Worm (Caenorhabditis elegans) whole organism, L3 larva: ENCODE data around the gene F12F6.7.

Experiments used
- R02D3.7 ChIP-seq: fragments of 150-350 bp; optimal IDR thresholded peaks from 2 replicates; lab custom pipeline; 2014; ENCODE audit warnings: missing biosample characterization, missing genetic modification characterization
- ZK546.5 ChIP-seq: sonication (generic microtip); optimal IDR thresholded peaks from 2 replicates; lab custom pipeline; 2017; ENCODE audit warnings: missing biosample characterization, missing genetic modification characterization
- aly-2 ChIP-seq: fragments of 150-350 bp; optimal IDR thresholded peaks from 2 replicates; lab custom pipeline; 2014; ENCODE audit warnings: missing biosample characterization, missing genetic modification characterization
- ama-1 ChIP-seq: fragments of 150-350 bp; optimal IDR thresholded peaks from 2 replicates; lab custom pipeline; 2018
- ceh-16 ChIP-seq: sonication (generic microtip); optimal IDR thresholded peaks from 2 replicates; lab custom pipeline; 2017; ENCODE audit warnings: missing biosample characterization, missing genetic modification characterization
- ceh-28 ChIP-seq: fragments of 150-350 bp; optimal IDR thresholded peaks from 2 replicates; lab custom pipeline; 2014; ENCODE audit warnings: missing biosample characterization, missing genetic modification reagents, missing genetic modification characterization
- ceh-82 ChIP-seq: fragments of 150-350 bp; optimal IDR thresholded peaks from 2 replicates; lab custom pipeline; 2014; ENCODE audit warnings: missing biosample characterization, missing genetic modification characterization
- ceh-9 ChIP-seq: sonication (generic microtip); optimal IDR thresholded peaks from 2 replicates; lab custom pipeline; 2018; ENCODE audit warnings: missing biosample characterization, missing genetic modification characterization
- daf-12 ChIP-seq: fragments of 150-350 bp; optimal IDR thresholded peaks from 2 replicates; lab custom pipeline; 2014; ENCODE audit warnings: missing biosample characterization, missing genetic modification reagents, missing genetic modification characterization
- egl-27 ChIP-seq: sonication (generic microtip); optimal IDR thresholded peaks from 4 replicates; lab custom pipeline; 2017; ENCODE audit warnings: missing biosample characterization, missing genetic modification reagents, missing genetic modification characterization
- egl-5 ChIP-seq: fragments of 150-350 bp; optimal IDR thresholded peaks from 2 replicates; lab custom pipeline; 2017; ENCODE audit warnings: missing biosample characterization, missing genetic modification reagents, missing genetic modification characterization, inconsistent platforms
- elt-1 ChIP-seq: fragments of 150-350 bp; optimal IDR thresholded peaks from 2 replicates; lab custom pipeline; 2014; ENCODE audit warnings: missing biosample characterization, missing genetic modification characterization
- elt-2 ChIP-seq: sonication (generic microtip); optimal IDR thresholded peaks from 2 replicates; lab custom pipeline; 2016; ENCODE audit warnings: missing genetic modification reagents, mild to moderate bottlenecking, missing genetic modification characterization, missing compliant biosample characterization
- elt-3 ChIP-seq, 3 experiments: fragments of 150-350 bp in 1 of 3; sonication (generic microtip) in 2 of 3; optimal IDR thresholded peaks; 2 replicates in 2 of 3; 4 replicates in 1 of 3; lab custom pipeline; 2014 to 2017; ENCODE audit warnings: missing biosample characterization in 3 of 3, missing genetic modification characterization in 3 of 3
- fkh-10 ChIP-seq: sonication (generic microtip); optimal IDR thresholded peaks from 2 replicates; lab custom pipeline; 2017; ENCODE audit warnings: missing biosample characterization, missing genetic modification reagents, missing genetic modification characterization
- fkh-2 ChIP-seq: fragments of 150-350 bp; optimal IDR thresholded peaks from 2 replicates; lab custom pipeline; 2014; ENCODE audit warnings: missing biosample characterization, missing genetic modification reagents, missing genetic modification characterization
- fos-1 ChIP-seq: fragments of 150-350 bp; optimal IDR thresholded peaks from 2 replicates; lab custom pipeline; 2014; ENCODE audit warnings: missing biosample characterization, missing genetic modification characterization
- hmg-11 ChIP-seq: sonication (generic microtip); optimal IDR thresholded peaks from 2 replicates; lab custom pipeline; 2016; ENCODE audit warnings: missing genetic modification characterization, missing compliant biosample characterization
- jun-1 ChIP-seq: fragments of 150-350 bp; optimal IDR thresholded peaks from 2 replicates; lab custom pipeline; 2014; ENCODE audit warnings: missing biosample characterization, missing genetic modification reagents, missing genetic modification characterization
- lin-15B ChIP-seq: fragments of 150-350 bp; optimal IDR thresholded peaks from 2 replicates; lab custom pipeline; 2014; ENCODE audit warnings: missing biosample characterization, missing genetic modification characterization
- lin-39 ChIP-seq: fragments of 150-350 bp; optimal IDR thresholded peaks from 2 replicates; lab custom pipeline; 2018; ENCODE audit warnings: missing biosample characterization, missing genetic modification reagents, missing genetic modification characterization
- lsy-12 ChIP-seq: sonication (generic microtip); optimal IDR thresholded peaks from 2 replicates; lab custom pipeline; 2016; ENCODE audit warnings: mild to moderate bottlenecking, missing genetic modification characterization, missing compliant biosample characterization
- mdl-1 ChIP-seq: fragments of 150-350 bp; optimal IDR thresholded peaks from 2 replicates; lab custom pipeline; 2014; ENCODE audit warnings: missing biosample characterization, missing genetic modification characterization
- mml-1 ChIP-seq: fragments of 150-350 bp; sonication (generic microtip); optimal IDR thresholded peaks from 3 replicates; lab custom pipeline; 2014; ENCODE audit warnings: missing biosample characterization, missing genetic modification characterization
- nfya-1 ChIP-seq: sonication (generic microtip); optimal IDR thresholded peaks from 2 replicates; lab custom pipeline; 2017; ENCODE audit warnings: missing genetic modification characterization, mild to moderate bottlenecking, missing compliant biosample characterization, antibody characterized with exemption, moderate library complexity; ENCODE audit not compliant: insufficient read depth
- nhr-11 ChIP-seq: fragments of 150-350 bp; optimal IDR thresholded peaks from 2 replicates; lab custom pipeline; 2014; ENCODE audit warnings: missing biosample characterization, missing genetic modification characterization
- nhr-12 ChIP-seq: fragments of 150-350 bp; optimal IDR thresholded peaks from 2 replicates; lab custom pipeline; 2014; ENCODE audit warnings: missing biosample characterization, missing genetic modification characterization
- nhr-23 ChIP-seq: fragments of 150-350 bp; optimal IDR thresholded peaks from 2 replicates; lab custom pipeline; 2014; ENCODE audit warnings: missing biosample characterization, missing genetic modification reagents, missing genetic modification characterization
- nhr-237 ChIP-seq: fragments of 150-350 bp; optimal IDR thresholded peaks from 2 replicates; lab custom pipeline; 2014; ENCODE audit warnings: missing biosample characterization, missing genetic modification characterization
- nhr-25 ChIP-seq: sonication (generic microtip); optimal IDR thresholded peaks from 2 replicates; lab custom pipeline; 2017; ENCODE audit warnings: missing biosample characterization, missing genetic modification characterization
- nhr-28 ChIP-seq: fragments of 150-350 bp; optimal IDR thresholded peaks from 2 replicates; lab custom pipeline; 2014; ENCODE audit warnings: missing biosample characterization, missing genetic modification characterization
- nhr-43 ChIP-seq: sonication (generic microtip); optimal IDR thresholded peaks from 2 replicates; lab custom pipeline; 2016; ENCODE audit warnings: mild to moderate bottlenecking, missing genetic modification characterization, missing compliant biosample characterization; ENCODE audit not compliant: poor library complexity, severe bottlenecking
- nhr-67 ChIP-seq: fragments of 150-350 bp; optimal IDR thresholded peaks from 2 replicates; lab custom pipeline; 2014; ENCODE audit warnings: missing biosample characterization, missing genetic modification characterization
- nhr-76 ChIP-seq: fragments of 150-350 bp; sonication (generic microtip); optimal IDR thresholded peaks from 5 replicates; lab custom pipeline; 2014; ENCODE audit warnings: missing biosample characterization, missing genetic modification characterization
- nhr-77 ChIP-seq: fragments of 150-350 bp; optimal IDR thresholded peaks from 2 replicates; lab custom pipeline; 2014; ENCODE audit warnings: missing biosample characterization, missing genetic modification characterization
- sea-2 ChIP-seq: fragments of 150-350 bp; sonication (generic microtip); optimal IDR thresholded peaks from 4 replicates; lab custom pipeline; 2014; ENCODE audit warnings: missing biosample characterization, missing genetic modification reagents, missing genetic modification characterization
- skn-1 ChIP-seq: fragments of 150-350 bp; optimal IDR thresholded peaks from 2 replicates; lab custom pipeline; 2014; ENCODE audit warnings: missing biosample characterization, missing genetic modification characterization
- snpc-4 ChIP-seq: fragments of 150-350 bp; optimal IDR thresholded peaks from 2 replicates; lab custom pipeline; 2014; ENCODE audit warnings: missing biosample characterization, missing genetic modification characterization
- unc-39 ChIP-seq: sonication (generic microtip); optimal IDR thresholded peaks from 4 replicates; lab custom pipeline; 2017; ENCODE audit warnings: missing biosample characterization, missing genetic modification characterization
- unc-62 ChIP-seq: fragments of 150-350 bp; sonication (generic microtip); optimal IDR thresholded peaks from 4 replicates; lab custom pipeline; 2014; ENCODE audit warnings: missing biosample characterization, missing genetic modification reagents, missing genetic modification characterization
- ztf-11 ChIP-seq: fragments of 150-350 bp; optimal IDR thresholded peaks from 2 replicates; lab custom pipeline; 2014; ENCODE audit warnings: missing biosample characterization, missing genetic modification characterization
- ztf-4 ChIP-seq: fragments of 150-350 bp; optimal IDR thresholded peaks from 2 replicates; lab custom pipeline; 2014; ENCODE audit warnings: missing biosample characterization, missing genetic modification characterization

The F12F6.7 gene

ce11 chrIV:11601721-11602405 lies 40.2 kb upstream of the F12F6.7 start (continued):
- TF ChIP-seq elt-2 (tag; lab: Kevin White, UChicago) (peak; percentile 26), nhr-12 (tag; lab: Kevin White, UChicago) (no peak), snpc-4 (tag; lab: Kevin White, UChicago) (peak; percentile 56), ama-1 (lab: Kevin White, UChicago) (peak; percentile 57), lsy-12 (tag; lab: Kevin White, UChicago) (peak; percentile 70), mdl-1 (tag; lab: Kevin White, UChicago) (no peak), ztf-11 (tag; lab: Kevin White, UChicago) (no peak), nhr-237 (tag; lab: Kevin White, UChicago) (no peak), unc-39 (tag; lab: Kevin White, UChicago) (no peak), nhr-25 (tag; lab: Kevin White, UChicago) (peak; percentile 35), nhr-43 (peak; percentile 67), egl-27 (no peak), lin-15B (tag; lab: Kevin White, UChicago) (peak; percentile 75), elt-1 (tag; lab: Kevin White, UChicago) (no peak), R02D3.7 (tag; lab: Kevin White, UChicago) (peak; percentile 28), ZK546.5 (tag; lab: Kevin White, UChicago) (no peak), aly-2 (tag; lab: Kevin White, UChicago) (peak; percentile 81), fkh-2 (no peak), nhr-23 (tag; lab: Kevin White, UChicago) (peak; percentile 74)

- TF ChIP-seq ceh-82 (tag; lab: Kevin White, UChicago) (no peak), elt-1 (tag; lab: Kevin White, UChicago) (peak; percentile 89)
Measured at ce11 chrIV:11599717-11600116, 38.1 kb upstream of the F12F6.7 start.

DNA sequence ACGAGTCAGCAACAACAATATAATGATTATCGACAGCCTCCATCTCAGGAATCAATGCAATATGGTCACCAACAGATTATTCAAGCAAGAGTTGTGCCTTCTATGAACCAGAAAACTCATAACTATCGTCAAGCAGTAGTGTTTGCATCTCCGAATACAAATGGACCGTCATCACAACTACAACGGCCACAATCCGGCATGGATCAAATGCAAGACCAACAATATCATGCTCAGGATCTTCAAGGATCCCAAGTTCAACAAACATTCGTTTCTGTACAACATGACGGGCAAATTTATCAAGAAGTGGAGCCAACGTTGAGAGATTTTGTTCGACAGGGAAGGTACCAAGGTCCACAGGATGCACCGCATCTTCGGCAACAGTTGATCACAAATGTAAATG lies 35.4 kb upstream of the F12F6.7 start:
- TF ChIP-seq nhr-12 (tag; lab: Kevin White, UChicago) = no peak
- TF ChIP-seq lsy-12 (tag; lab: Kevin White, UChicago) = no peak
- no peak for TF ChIP-seq elt-2 (tag; lab: Kevin White, UChicago)
- TF ChIP-seq jun-1 (tag; lab: Kevin White, UChicago) = no peak
- TF ChIP-seq unc-62 (GFP tag; lab: Kevin White, UChicago) = no peak
- no peak for TF ChIP-seq nhr-77 (tag; lab: Kevin White, UChicago)
- no peak for TF ChIP-seq fos-1
- TF ChIP-seq, all 47 proteins: peak for 0

DNA sequence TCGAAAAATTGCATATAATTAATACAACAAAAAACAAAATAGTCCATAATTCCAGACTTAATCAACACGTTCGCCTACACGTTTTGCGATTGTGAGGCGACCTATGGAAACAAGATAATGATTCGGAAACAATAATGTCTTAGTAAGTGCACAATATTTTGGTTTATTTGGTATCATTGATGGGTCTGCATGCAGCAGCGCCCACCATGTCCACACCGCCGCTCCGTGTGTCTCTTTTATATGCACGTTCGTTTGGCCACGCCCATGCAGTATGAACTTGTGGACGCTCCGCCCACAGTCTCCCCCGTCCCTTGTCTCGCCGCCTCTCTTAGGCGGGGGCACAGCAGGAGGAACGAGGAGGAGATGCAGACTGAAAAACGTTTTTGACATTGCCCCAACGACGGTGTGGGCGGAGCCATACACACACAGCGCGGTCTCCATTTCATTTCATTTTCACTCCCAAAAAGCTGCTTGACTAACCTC lies 32.6 kb upstream of the F12F6.7 start, which contains the start of gene mig-38:
Gene mig-38 (plus strand): TSS at position 54 of the 483 bp plus-strand sequence.
- TF ChIP-seq ZK546.5 (tag; lab: Kevin White, UChicago) (no peak), mml-1 (no peak), lin-15B (tag; lab: Kevin White, UChicago) (peak; percentile 39), ceh-16 (tag; lab: Kevin White, UChicago) (no peak), nhr-12 (tag; lab: Kevin White, UChicago) (no peak), fkh-2 (no peak), snpc-4 (tag; lab: Kevin White, UChicago) (peak; percentile 14), nhr-43 (peak; percentile 69), elt-2 (tag; lab: Kevin White, UChicago) (peak; percentile 56), ztf-11 (tag; lab: Kevin White, UChicago) (no peak), nhr-23 (tag; lab: Kevin White, UChicago) (no peak), unc-62 (GFP tag; lab: Kevin White, UChicago) (no peak), ztf-4 (tag; lab: Kevin White, UChicago) (peak; percentile 27), lin-39 (peak; percentile 54), fkh-10 (GFP tag; lab: Kevin White, UChicago) (no peak), egl-5 (tag; lab: Kevin White, UChicago) (peak; percentile 24), daf-12 (tag; lab: Kevin White, UChicago) (no peak), ceh-28 (tag; lab: Kevin White, UChicago) (no peak), nhr-67 (tag; lab: Kevin White, UChicago) (no peak), R02D3.7 (tag; lab: Kevin White, UChicago) (no peak), nhr-77 (tag; lab: Kevin White, UChicago) (no peak), mdl-1 (tag; lab: Kevin White, UChicago) (no peak), ceh-82 (tag; lab: Kevin White, UChicago) (no peak), hmg-11 (tag; lab: Kevin White, UChicago) (peak; percentile 66), sea-2 (no peak), nhr-237 (tag; lab: Kevin White, UChicago) (no peak), nhr-28 (tag; lab: Kevin White, UChicago) (no peak), egl-27 (no peak), nfya-1 (tag; lab: Kevin White, UChicago) (peak; percentile 81), nhr-76 (tag; lab: Kevin White, UChicago) (no peak), jun-1 (tag; lab: Kevin White, UChicago) (peak; percentile 17), elt-1 (tag; lab: Kevin White, UChicago) (no peak), lsy-12 (tag; lab: Kevin White, UChicago) (peak; percentile 50), skn-1 (tag; lab: Kevin White, UChicago) (no peak), aly-2 (tag; lab: Kevin White, UChicago) (no peak), fos-1 (no peak), elt-3 (tag; optimal IDR thresholded peaks at IDR 0.05; lab: Kevin White, UChicago) (no peak), nhr-25 (tag; lab: Kevin White, UChicago) (peak; percentile 57), nhr-11 (tag; lab: Kevin White, UChicago) (no peak), ceh-9 (tag; lab: Kevin White, UChicago) (no peak)
